Worm (Caenorhabditis elegans) whole organism, L3 larva: ENCODE measurements around the gene F48E8.3.

Experiments used
- R02D3.7 ChIP-seq: fragments of 150-350 bp; optimal IDR thresholded peaks from 2 replicates; lab custom pipeline; 2014; ENCODE audit warnings: missing biosample characterization, missing genetic modification characterization
- ZK546.5 ChIP-seq: sonication (generic microtip); optimal IDR thresholded peaks from 2 replicates; lab custom pipeline; 2017; ENCODE audit warnings: missing biosample characterization, missing genetic modification characterization
- aly-2 ChIP-seq: fragments of 150-350 bp; optimal IDR thresholded peaks from 2 replicates; lab custom pipeline; 2014; ENCODE audit warnings: missing biosample characterization, missing genetic modification characterization
- ama-1 ChIP-seq: fragments of 150-350 bp; optimal IDR thresholded peaks from 2 replicates; lab custom pipeline; 2018
- ceh-16 ChIP-seq: sonication (generic microtip); optimal IDR thresholded peaks from 2 replicates; lab custom pipeline; 2017; ENCODE audit warnings: missing biosample characterization, missing genetic modification characterization
- ceh-28 ChIP-seq: fragments of 150-350 bp; optimal IDR thresholded peaks from 2 replicates; lab custom pipeline; 2014; ENCODE audit warnings: missing biosample characterization, missing genetic modification reagents, missing genetic modification characterization
- ceh-82 ChIP-seq: fragments of 150-350 bp; optimal IDR thresholded peaks from 2 replicates; lab custom pipeline; 2014; ENCODE audit warnings: missing biosample characterization, missing genetic modification characterization
- ceh-9 ChIP-seq: sonication (generic microtip); optimal IDR thresholded peaks from 2 replicates; lab custom pipeline; 2018; ENCODE audit warnings: missing biosample characterization, missing genetic modification characterization
- daf-12 ChIP-seq: fragments of 150-350 bp; optimal IDR thresholded peaks from 2 replicates; lab custom pipeline; 2014; ENCODE audit warnings: missing biosample characterization, missing genetic modification reagents, missing genetic modification characterization
- egl-27 ChIP-seq: sonication (generic microtip); optimal IDR thresholded peaks from 4 replicates; lab custom pipeline; 2017; ENCODE audit warnings: missing biosample characterization, missing genetic modification reagents, missing genetic modification characterization
- egl-5 ChIP-seq: fragments of 150-350 bp; optimal IDR thresholded peaks from 2 replicates; lab custom pipeline; 2017; ENCODE audit warnings: missing biosample characterization, missing genetic modification reagents, missing genetic modification characterization, inconsistent platforms
- elt-2 ChIP-seq: sonication (generic microtip); optimal IDR thresholded peaks from 2 replicates; lab custom pipeline; 2016; ENCODE audit warnings: missing genetic modification reagents, mild to moderate bottlenecking, missing genetic modification characterization, missing compliant biosample characterization
- eor-1 ChIP-seq, 2 experiments: fragments of 150-350 bp; optimal IDR thresholded peaks; 2 replicates each; lab custom pipeline; 2014 to 2018; ENCODE audit warnings: missing biosample characterization in 2 of 2, missing genetic modification characterization in 2 of 2
- fkh-10 ChIP-seq: sonication (generic microtip); optimal IDR thresholded peaks from 2 replicates; lab custom pipeline; 2017; ENCODE audit warnings: missing biosample characterization, missing genetic modification reagents, missing genetic modification characterization
- fkh-2 ChIP-seq: fragments of 150-350 bp; optimal IDR thresholded peaks from 2 replicates; lab custom pipeline; 2014; ENCODE audit warnings: missing biosample characterization, missing genetic modification reagents, missing genetic modification characterization
- hmg-11 ChIP-seq: sonication (generic microtip); optimal IDR thresholded peaks from 2 replicates; lab custom pipeline; 2016; ENCODE audit warnings: missing genetic modification characterization, missing compliant biosample characterization
- jun-1 ChIP-seq: fragments of 150-350 bp; optimal IDR thresholded peaks from 2 replicates; lab custom pipeline; 2014; ENCODE audit warnings: missing biosample characterization, missing genetic modification reagents, missing genetic modification characterization
- lin-15B ChIP-seq: fragments of 150-350 bp; optimal IDR thresholded peaks from 2 replicates; lab custom pipeline; 2014; ENCODE audit warnings: missing biosample characterization, missing genetic modification characterization
- lin-39 ChIP-seq: fragments of 150-350 bp; optimal IDR thresholded peaks from 2 replicates; lab custom pipeline; 2018; ENCODE audit warnings: missing biosample characterization, missing genetic modification reagents, missing genetic modification characterization
- lsy-12 ChIP-seq: sonication (generic microtip); optimal IDR thresholded peaks from 2 replicates; lab custom pipeline; 2016; ENCODE audit warnings: mild to moderate bottlenecking, missing genetic modification characterization, missing compliant biosample characterization
- mdl-1 ChIP-seq: fragments of 150-350 bp; optimal IDR thresholded peaks from 2 replicates; lab custom pipeline; 2014; ENCODE audit warnings: missing biosample characterization, missing genetic modification characterization
- mml-1 ChIP-seq: fragments of 150-350 bp; sonication (generic microtip); optimal IDR thresholded peaks from 3 replicates; lab custom pipeline; 2014; ENCODE audit warnings: missing biosample characterization, missing genetic modification characterization
- nfya-1 ChIP-seq: sonication (generic microtip); optimal IDR thresholded peaks from 2 replicates; lab custom pipeline; 2017; ENCODE audit warnings: missing genetic modification characterization, mild to moderate bottlenecking, missing compliant biosample characterization, antibody characterized with exemption, moderate library complexity; ENCODE audit not compliant: insufficient read depth
- nhr-11 ChIP-seq: fragments of 150-350 bp; optimal IDR thresholded peaks from 2 replicates; lab custom pipeline; 2014; ENCODE audit warnings: missing biosample characterization, missing genetic modification characterization
- nhr-12 ChIP-seq: fragments of 150-350 bp; optimal IDR thresholded peaks from 2 replicates; lab custom pipeline; 2014; ENCODE audit warnings: missing biosample characterization, missing genetic modification characterization
- nhr-23 ChIP-seq: fragments of 150-350 bp; optimal IDR thresholded peaks from 2 replicates; lab custom pipeline; 2014; ENCODE audit warnings: missing biosample characterization, missing genetic modification reagents, missing genetic modification characterization
- nhr-237 ChIP-seq: fragments of 150-350 bp; optimal IDR thresholded peaks from 2 replicates; lab custom pipeline; 2014; ENCODE audit warnings: missing biosample characterization, missing genetic modification characterization
- nhr-25 ChIP-seq: sonication (generic microtip); optimal IDR thresholded peaks from 2 replicates; lab custom pipeline; 2017; ENCODE audit warnings: missing biosample characterization, missing genetic modification characterization
- nhr-28 ChIP-seq: fragments of 150-350 bp; optimal IDR thresholded peaks from 2 replicates; lab custom pipeline; 2014; ENCODE audit warnings: missing biosample characterization, missing genetic modification characterization
- nhr-43 ChIP-seq: sonication (generic microtip); optimal IDR thresholded peaks from 2 replicates; lab custom pipeline; 2016; ENCODE audit warnings: mild to moderate bottlenecking, missing genetic modification characterization, missing compliant biosample characterization; ENCODE audit not compliant: poor library complexity, severe bottlenecking
- nhr-67 ChIP-seq: fragments of 150-350 bp; optimal IDR thresholded peaks from 2 replicates; lab custom pipeline; 2014; ENCODE audit warnings: missing biosample characterization, missing genetic modification characterization
- nhr-76 ChIP-seq: fragments of 150-350 bp; sonication (generic microtip); optimal IDR thresholded peaks from 5 replicates; lab custom pipeline; 2014; ENCODE audit warnings: missing biosample characterization, missing genetic modification characterization
- nhr-77 ChIP-seq: fragments of 150-350 bp; optimal IDR thresholded peaks from 2 replicates; lab custom pipeline; 2014; ENCODE audit warnings: missing biosample characterization, missing genetic modification characterization
- pha-4 ChIP-seq: fragments of 150-350 bp; optimal IDR thresholded peaks from 2 replicates; lab custom pipeline; 2014; ENCODE audit warnings: missing biosample characterization, missing genetic modification reagents, missing genetic modification characterization
- pqm-1 ChIP-seq: fragments of 150-350 bp; optimal IDR thresholded peaks from 2 replicates; lab custom pipeline; 2017; ENCODE audit warnings: missing biosample characterization, missing genetic modification characterization, inconsistent platforms
- sea-2 ChIP-seq: fragments of 150-350 bp; sonication (generic microtip); optimal IDR thresholded peaks from 4 replicates; lab custom pipeline; 2014; ENCODE audit warnings: missing biosample characterization, missing genetic modification reagents, missing genetic modification characterization
- skn-1 ChIP-seq: fragments of 150-350 bp; optimal IDR thresholded peaks from 2 replicates; lab custom pipeline; 2014; ENCODE audit warnings: missing biosample characterization, missing genetic modification characterization
- tbx-2 ChIP-seq: sonication (generic microtip); optimal IDR thresholded peaks from 2 replicates; lab custom pipeline; 2016; ENCODE audit warnings: mild to moderate bottlenecking, missing genetic modification characterization, missing compliant biosample characterization
- unc-39 ChIP-seq: sonication (generic microtip); optimal IDR thresholded peaks from 4 replicates; lab custom pipeline; 2017; ENCODE audit warnings: missing biosample characterization, missing genetic modification characterization
- ztf-11 ChIP-seq: fragments of 150-350 bp; optimal IDR thresholded peaks from 2 replicates; lab custom pipeline; 2014; ENCODE audit warnings: missing biosample characterization, missing genetic modification characterization
- ztf-4 ChIP-seq: fragments of 150-350 bp; optimal IDR thresholded peaks from 2 replicates; lab custom pipeline; 2014; ENCODE audit warnings: missing biosample characterization, missing genetic modification characterization

Gene F48E8.3

DNA sequence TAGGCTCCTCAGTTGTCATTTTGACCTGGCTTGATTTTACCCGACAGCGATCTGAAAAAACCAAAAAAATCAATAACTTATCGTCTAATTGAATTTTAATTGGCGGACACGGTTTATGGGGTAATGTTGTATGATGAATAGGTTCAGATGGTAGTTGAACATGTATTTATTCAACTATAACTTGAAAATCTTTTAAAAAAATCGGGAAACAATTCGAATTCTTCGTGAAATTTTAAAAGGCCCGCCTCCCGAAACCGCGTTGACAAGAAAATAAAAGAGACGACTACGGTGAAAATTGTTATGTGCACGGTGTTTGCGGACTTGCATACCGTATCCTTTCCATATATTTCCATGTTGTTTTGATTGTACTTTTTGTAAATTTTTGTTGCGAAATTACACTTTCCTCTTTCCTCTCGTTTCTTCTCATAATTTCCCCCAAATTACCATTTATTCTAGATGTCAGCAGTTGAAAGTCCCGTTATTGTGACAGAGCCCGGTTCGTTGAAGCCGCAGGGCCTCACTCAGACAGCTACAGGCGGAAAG, 18.4 kb upstream of the F48E8.3 start, which contains the start of the genes T24G10.2 and disl-2 (continued):
- no peak for TF ChIP-seq jun-1 (tag; lab: Kevin White, UChicago)
- no peak for TF ChIP-seq nhr-28
- peak; percentile 84 for TF ChIP-seq nhr-76 (tag; lab: Kevin White, UChicago)
- TF ChIP-seq R02D3.7 (tag; lab: Kevin White, UChicago): no peak
- TF ChIP-seq daf-12: no peak
- no peak for TF ChIP-seq ceh-82
- no peak for TF ChIP-seq nhr-67 (tag; lab: Kevin White, UChicago)
- TF ChIP-seq aly-2 (tag; lab: Kevin White, UChicago): no peak
- no peak for TF ChIP-seq lsy-12
- no peak for TF ChIP-seq sea-2 (GFP tag; lab: Kevin White, UChicago)
- no peak for TF ChIP-seq nhr-12 (tag; lab: Kevin White, UChicago)
- no peak for TF ChIP-seq mdl-1

DNA sequence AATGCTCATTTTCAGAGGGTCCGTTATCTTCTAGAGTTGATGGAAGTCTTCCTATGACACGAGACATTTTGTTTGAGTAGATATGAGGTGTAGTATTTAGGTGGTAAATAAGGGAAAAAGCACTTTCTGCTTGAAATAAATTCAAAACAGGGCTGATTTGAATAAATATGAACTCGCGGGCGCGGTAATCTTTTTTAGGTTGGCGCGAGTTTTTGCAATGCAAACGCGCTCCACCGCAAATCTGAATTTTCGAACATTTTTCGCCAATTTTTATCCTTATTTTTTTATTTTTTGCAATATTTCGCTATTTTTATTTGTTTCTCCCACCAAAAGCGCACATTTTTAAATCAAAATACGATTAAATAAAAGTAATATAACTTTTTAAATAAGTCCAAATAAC, 13.0 kb upstream of the F48E8.3 start, which contains the start of gene skpt-1:
skpt-1 (minus strand) TSS at position 219 of the 400 bp plus-strand sequence.
- TF ChIP-seq ceh-16 (tag; lab: Kevin White, UChicago) (no peak), nhr-28 (no peak), nhr-11 (no peak), lin-15B (tag; lab: Kevin White, UChicago) (peak; percentile 53), egl-27 (tag; lab: Kevin White, UChicago) (no peak), ceh-9 (tag; lab: Kevin White, UChicago) (no peak), mdl-1 (no peak), ZK546.5 (no peak), lin-39 (tag; lab: Kevin White, UChicago) (peak; percentile 40), skn-1 (tag; lab: Kevin White, UChicago) (no peak), pha-4 (tag; lab: Kevin White, UChicago) (peak; percentile 51), nhr-25 (tag; lab: Kevin White, UChicago) (no peak), ztf-11 (tag; lab: Kevin White, UChicago) (no peak), nhr-76 (tag; lab: Kevin White, UChicago) (no peak), nfya-1 (tag; lab: Kevin White, UChicago) (peak; percentile 58), ztf-4 (tag; lab: Kevin White, UChicago) (no peak), mml-1 (tag; lab: Kevin White, UChicago) (no peak), nhr-23 (tag; lab: Kevin White, UChicago) (peak; percentile 22)

DNA sequence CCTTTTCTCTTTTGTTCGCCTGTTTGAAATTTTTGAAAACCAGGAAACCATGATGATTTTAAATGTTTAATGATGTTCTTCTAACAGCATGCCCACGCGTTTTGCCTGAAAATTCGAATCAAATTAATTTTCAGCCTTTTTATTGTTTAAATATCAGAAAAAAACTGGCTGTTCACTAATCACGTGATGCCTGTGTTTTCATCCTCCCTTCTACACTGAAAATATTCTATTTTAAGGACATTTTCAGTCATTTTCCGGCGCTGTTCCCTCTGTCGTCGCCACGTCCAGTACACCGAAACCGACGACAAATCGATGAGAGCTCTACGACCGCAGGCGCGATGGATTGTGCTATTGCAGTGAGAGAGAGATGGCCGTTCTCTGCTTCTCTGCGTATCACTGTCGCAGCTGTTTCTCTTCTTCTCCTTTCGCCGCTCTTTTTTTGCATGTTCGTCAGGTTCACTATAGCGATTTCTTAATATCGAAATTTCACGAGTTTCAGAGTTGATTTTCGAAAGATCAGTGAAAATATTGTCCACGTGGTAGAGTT, 11.3 kb upstream of the F48E8.3 start, which contains the start of gene F48E8.8:
F48E8.8 (minus strand) TSS at position 51 of the 547 bp plus-strand sequence.
- TF ChIP-seq unc-39 (tag; lab: Kevin White, UChicago) (no peak), nhr-237 (tag; lab: Kevin White, UChicago) (no peak), hmg-11 (tag; lab: Kevin White, UChicago) (peak; percentile 79), egl-5 (tag; lab: Kevin White, UChicago) (peak; percentile 51), lin-15B (tag; lab: Kevin White, UChicago) (peak; percentile 62), R02D3.7 (tag; lab: Kevin White, UChicago) (no peak), elt-2 (peak; percentile 26), ceh-28 (peak; percentile 43), lin-39 (tag; lab: Kevin White, UChicago) (peak; percentile 80), ama-1 (no peak), nhr-77 (no peak), pha-4 (tag; lab: Kevin White, UChicago) (peak; percentile 64), lsy-12 (no peak), jun-1 (tag; lab: Kevin White, UChicago) (no peak), nhr-67 (tag; lab: Kevin White, UChicago) (no peak), fkh-2 (tag; lab: Kevin White, UChicago) (no peak), nhr-28 (no peak), pqm-1 (no peak), fkh-10 (no peak), eor-1 (tag; optimal IDR thresholded peaks at IDR 0.05; lab: Kevin White, UChicago) (no peak), nfya-1 (tag; lab: Kevin White, UChicago) (peak; percentile 80), tbx-2 (tag; lab: Kevin White, UChicago) (peak; percentile 11), daf-12 (no peak), nhr-23 (tag; lab: Kevin White, UChicago) (no peak), nhr-43 (tag; lab: Kevin White, UChicago) (no peak)
